Worm (Caenorhabditis elegans) whole organism, L4 larva: ENCODE data around the gene rec-8.
A peak's percentile ranks its signal among the peaks of the same experiment; 100 is the strongest.

Experiments used
- F44E2.7 ChIP-seq: fragments of 200-800 bp; sonication (Bioruptor generic); IDR thresholded peaks from 2 replicates; pipeline ENCODE4 v2.1.2; 2022; ENCODE audit warnings: missing genetic modification characterization, missing compliant biosample characterization
- T20F7.1 ChIP-seq: fragments of 200-800 bp; sonication (Bioruptor generic); optimal IDR thresholded peaks from 2 replicates; lab custom pipeline; 2018; ENCODE audit warnings: mild to moderate bottlenecking, missing genetic modification characterization, missing compliant biosample characterization
- T26A8.4 ChIP-seq: fragments of 200-800 bp; sonication (Bioruptor generic); IDR thresholded peaks from 2 replicates; pipeline ENCODE4 v1.3.6; 2022; ENCODE audit warnings: missing genetic modification characterization, missing compliant biosample characterization
- Y48G9A.11 ChIP-seq: fragments of 200-800 bp; sonication (Bioruptor generic); IDR thresholded peaks from 2 replicates; pipeline ENCODE4 v1.3.6; 2022; ENCODE audit warnings: missing genetic modification reagents, missing genetic modification characterization, missing compliant biosample characterization
- Y5F2A.4 ChIP-seq: fragments of 200-800 bp; sonication (Bioruptor generic); optimal IDR thresholded peaks from 2 replicates; lab custom pipeline; 2018; ENCODE audit warnings: mild to moderate bottlenecking, missing genetic modification characterization, missing compliant biosample characterization
- ZK546.5 ChIP-seq, 2 experiments: sonication (generic microtip); optimal IDR thresholded peaks; 2 replicates each; lab custom pipeline; 2017; ENCODE audit warnings: missing biosample characterization in 2 of 2, missing genetic modification characterization in 2 of 2
- ama-1 ChIP-seq: fragments of 150-350 bp; optimal IDR thresholded peaks from 2 replicates; lab custom pipeline; 2014; ENCODE audit warnings: inconsistent platforms, mixed read lengths
- arid-1 ChIP-seq: fragments of 200-800 bp; sonication (Bioruptor generic); conservative IDR thresholded peaks from 2 replicates; pipeline ENCODE4 v1.3.6; 2022; ENCODE audit warnings: missing genetic modification reagents, missing genetic modification characterization, missing compliant biosample characterization
- attf-4 ChIP-seq: sonication (generic microtip); optimal IDR thresholded peaks from 3 replicates; lab custom pipeline; 2017; ENCODE audit warnings: missing biosample characterization, missing genetic modification characterization
- ceh-20 ChIP-seq: fragments of 200-800 bp; sonication (Bioruptor generic); IDR thresholded peaks from 2 replicates; pipeline ENCODE4 v1.3.6; 2022; ENCODE audit warnings: missing genetic modification reagents, missing genetic modification characterization, missing compliant biosample characterization
- ceh-44 ChIP-seq: fragments of 200-800 bp; sonication (Bioruptor generic); IDR thresholded peaks from 2 replicates; pipeline ENCODE4 v1.3.6; 2022; ENCODE audit warnings: missing genetic modification reagents, missing genetic modification characterization, missing compliant biosample characterization
- ceh-62 ChIP-seq: sonication (generic microtip); optimal IDR thresholded peaks from 2 replicates; lab custom pipeline; 2017; ENCODE audit warnings: missing biosample characterization, missing genetic modification characterization
- daf-8 ChIP-seq: fragments of 200-800 bp; sonication (Bioruptor generic); IDR thresholded peaks from 2 replicates; pipeline ENCODE4 v1.3.6; 2022; ENCODE audit warnings: missing genetic modification characterization, missing compliant biosample characterization
- dmd-8 ChIP-seq: fragments of 200-800 bp; sonication (Bioruptor generic); IDR thresholded peaks from 2 replicates; pipeline ENCODE4 v1.3.6; 2022; ENCODE audit warnings: missing genetic modification characterization, missing compliant biosample characterization
- egl-43 ChIP-seq: fragments of 200-800 bp; sonication (Bioruptor generic); IDR thresholded peaks from 2 replicates; pipeline ENCODE4 v1.3.6; 2022; ENCODE audit warnings: missing genetic modification reagents, missing genetic modification characterization, missing compliant biosample characterization
- fkh-10 ChIP-seq: fragments of 150-350 bp; optimal IDR thresholded peaks from 2 replicates; lab custom pipeline; 2014; ENCODE audit warnings: missing biosample characterization, missing genetic modification reagents, missing genetic modification characterization
- fos-1 ChIP-seq: fragments of 150-350 bp; optimal IDR thresholded peaks from 2 replicates; lab custom pipeline; 2014; ENCODE audit warnings: missing biosample characterization, missing genetic modification characterization
- gei-8 ChIP-seq: fragments of 200-800 bp; sonication (Bioruptor generic); optimal IDR thresholded peaks from 2 replicates; lab custom pipeline; 2018; ENCODE audit warnings: mild to moderate bottlenecking, missing genetic modification characterization, missing compliant biosample characterization
- hif-1 ChIP-seq, 2 experiments: sonication (generic microtip); optimal IDR thresholded peaks; 2 replicates each; lab custom pipeline; 2016 to 2017; ENCODE audit warnings: missing compliant biosample characterization in 2 of 2, missing genetic modification characterization in 2 of 2, missing genetic modification reagents in 2 of 2, missing genotype in 2 of 2, mild to moderate bottlenecking in 1 of 2
- hlh-30 ChIP-seq: sonication (generic microtip); optimal IDR thresholded peaks from 2 replicates; lab custom pipeline; 2017; ENCODE audit warnings: antibody characterized with exemption, mild to moderate bottlenecking, missing genetic modification characterization, missing compliant biosample characterization; ENCODE audit not compliant: insufficient read depth
- jun-1 ChIP-seq: fragments of 150-350 bp; optimal IDR thresholded peaks from 2 replicates; lab custom pipeline; 2014; ENCODE audit warnings: missing biosample characterization, missing genetic modification reagents, missing genetic modification characterization
- lin-1 ChIP-seq: fragments of 200-800 bp; sonication (Bioruptor generic); IDR thresholded peaks from 2 replicates; pipeline ENCODE4 v1.3.6; 2022; ENCODE audit warnings: missing genetic modification reagents, missing genetic modification characterization, missing compliant biosample characterization
- lin-15B ChIP-seq: fragments of 150-350 bp; sonication (generic microtip); optimal IDR thresholded peaks from 3 replicates; lab custom pipeline; 2014; ENCODE audit warnings: missing biosample characterization, missing genetic modification characterization
- lin-29 ChIP-seq: fragments of 200-800 bp; sonication (Bioruptor generic); IDR thresholded peaks from 2 replicates; pipeline ENCODE4 v1.3.6; 2022; ENCODE audit warnings: missing genetic modification reagents, missing genetic modification characterization, missing compliant biosample characterization
- lin-38 ChIP-seq: fragments of 200-800 bp; sonication (Bioruptor generic); IDR thresholded peaks from 2 replicates; pipeline ENCODE4 v1.3.6; 2022; ENCODE audit warnings: missing genetic modification reagents, missing genetic modification characterization, missing compliant biosample characterization
- lir-3 ChIP-seq: sonication (generic microtip); optimal IDR thresholded peaks from 2 replicates; lab custom pipeline; 2016; ENCODE audit warnings: mild to moderate bottlenecking, missing genetic modification characterization, missing compliant biosample characterization
- lsy-2 ChIP-seq, 2 experiments: fragments of 150-350 bp in 1 of 2; sonication (generic microtip) in 1 of 2; optimal IDR thresholded peaks; 2 replicates each; lab custom pipeline; 2014 to 2017; ENCODE audit warnings: missing biosample characterization in 2 of 2, missing genetic modification characterization in 2 of 2
- mdl-1 ChIP-seq, 2 experiments: fragments of 150-350 bp in 1 of 2; sonication (generic microtip) in 1 of 2; optimal IDR thresholded peaks; 2 replicates each; lab custom pipeline; 2014 to 2017; ENCODE audit warnings: missing biosample characterization in 2 of 2, missing genetic modification characterization in 2 of 2
- mep-1 ChIP-seq: fragments of 150-350 bp; sonication (generic microtip); optimal IDR thresholded peaks from 3 replicates; lab custom pipeline; 2014; ENCODE audit warnings: missing biosample characterization, missing genetic modification characterization
- mes-2 ChIP-seq: sonication (generic microtip); optimal IDR thresholded peaks from 2 replicates; lab custom pipeline; 2016; ENCODE audit warnings: missing genotype, mild to moderate bottlenecking, missing genetic modification characterization, missing compliant biosample characterization; ENCODE audit not compliant: poor library complexity, severe bottlenecking
- mxl-2 ChIP-seq: fragments of 200-800 bp; sonication (Bioruptor generic); conservative IDR thresholded peaks from 2 replicates; pipeline ENCODE4 v1.3.6; 2022; ENCODE audit warnings: missing genetic modification reagents, missing genetic modification characterization, missing compliant biosample characterization
- nhr-10 ChIP-seq: fragments of 150-350 bp; optimal IDR thresholded peaks from 2 replicates; lab custom pipeline; 2014; ENCODE audit warnings: missing biosample characterization, missing genetic modification characterization
- nhr-11 ChIP-seq: fragments of 150-350 bp; optimal IDR thresholded peaks from 2 replicates; lab custom pipeline; 2014; ENCODE audit warnings: missing biosample characterization, missing genetic modification characterization
- nhr-111 ChIP-seq: fragments of 200-800 bp; sonication (Bioruptor generic); optimal IDR thresholded peaks from 2 replicates; lab custom pipeline; 2018; ENCODE audit warnings: mild to moderate bottlenecking, missing genetic modification characterization, missing compliant biosample characterization
- nhr-42 ChIP-seq: fragments of 200-800 bp; sonication (Bioruptor generic); IDR thresholded peaks from 2 replicates; pipeline ENCODE4 v1.3.6; 2022; ENCODE audit warnings: missing genetic modification characterization, missing compliant biosample characterization
- nhr-48 ChIP-seq: sonication (generic microtip); optimal IDR thresholded peaks from 2 replicates; lab custom pipeline; 2016; ENCODE audit warnings: mild to moderate bottlenecking, missing genetic modification characterization, missing compliant biosample characterization
- nhr-6 ChIP-seq: fragments of 150-350 bp; optimal IDR thresholded peaks from 2 replicates; lab custom pipeline; 2014; ENCODE audit warnings: missing biosample characterization, missing genetic modification characterization
- nhr-76 ChIP-seq: fragments of 150-350 bp; optimal IDR thresholded peaks from 2 replicates; lab custom pipeline; 2014; ENCODE audit warnings: missing biosample characterization, missing genetic modification characterization
- nhr-77 ChIP-seq: fragments of 150-350 bp; optimal IDR thresholded peaks from 2 replicates; lab custom pipeline; 2014; ENCODE audit warnings: missing biosample characterization, missing genetic modification characterization
- php-3 ChIP-seq: fragments of 200-800 bp; sonication (Bioruptor generic); IDR thresholded peaks from 2 replicates; pipeline ENCODE4 v1.3.6; 2022; ENCODE audit warnings: missing genetic modification reagents, missing genetic modification characterization, missing compliant biosample characterization
- sdz-12 ChIP-seq: fragments of 200-800 bp; sonication (Bioruptor generic); optimal IDR thresholded peaks from 2 replicates; lab custom pipeline; 2018; ENCODE audit warnings: mild to moderate bottlenecking, missing genetic modification characterization, missing compliant biosample characterization
- skn-1 ChIP-seq: fragments of 150-350 bp; optimal IDR thresholded peaks from 2 replicates; lab custom pipeline; 2014; ENCODE audit warnings: missing biosample characterization, missing genetic modification characterization
- snpc-1.2 ChIP-seq: fragments of 200-800 bp; sonication (Bioruptor generic); IDR thresholded peaks from 2 replicates; pipeline ENCODE4 v1.3.6; 2022; ENCODE audit warnings: missing genetic modification reagents, missing genetic modification characterization, missing compliant biosample characterization
- spr-3 ChIP-seq: fragments of 200-800 bp; sonication (Bioruptor generic); optimal IDR thresholded peaks from 2 replicates; lab custom pipeline; 2018; ENCODE audit warnings: mild to moderate bottlenecking, missing genetic modification characterization, missing compliant biosample characterization
- unc-130 ChIP-seq: sonication (generic microtip); optimal IDR thresholded peaks from 2 replicates; lab custom pipeline; 2016; ENCODE audit warnings: missing genetic modification reagents, missing genetic modification characterization, missing compliant biosample characterization
- unc-39 ChIP-seq: sonication (generic microtip); optimal IDR thresholded peaks from 2 replicates; lab custom pipeline; 2017; ENCODE audit warnings: missing biosample characterization, missing genetic modification characterization
- unc-62 ChIP-seq, 3 experiments: fragments of 150-350 bp in 1 of 3; sonication (generic microtip); optimal IDR thresholded peaks in 2 of 3; peaks in 1 of 3; 1 replicate in 1 of 3; 2 replicates in 2 of 3; lab custom pipeline; 2014 to 2017; ENCODE audit warnings: missing biosample characterization in 3 of 3, missing genetic modification characterization in 3 of 3, missing genetic modification reagents in 3 of 3, missing genotype in 1 of 3
- vab-7 ChIP-seq: fragments of 200-800 bp; sonication (Bioruptor generic); IDR thresholded peaks from 2 replicates; pipeline ENCODE4 v1.3.6; 2022; ENCODE audit warnings: missing genetic modification reagents, missing genetic modification characterization, missing compliant biosample characterization
- zag-1 ChIP-seq: fragments of 150-350 bp; optimal IDR thresholded peaks from 2 replicates; lab custom pipeline; 2014; ENCODE audit warnings: missing biosample characterization, missing genetic modification characterization
- zfp-3 ChIP-seq: fragments of 200-800 bp; sonication (Bioruptor generic); conservative IDR thresholded peaks from 2 replicates; pipeline ENCODE4 v1.3.6; 2022; ENCODE audit warnings: missing genetic modification reagents, missing genetic modification characterization, missing compliant biosample characterization
- zip-11 ChIP-seq: fragments of 200-800 bp; sonication (Bioruptor generic); IDR thresholded peaks from 2 replicates; pipeline ENCODE4 v1.3.6; 2022; ENCODE audit warnings: missing genetic modification characterization, missing compliant biosample characterization
- ztf-7 ChIP-seq: fragments of 150-350 bp; optimal IDR thresholded peaks from 2 replicates; lab custom pipeline; 2014; ENCODE audit warnings: missing biosample characterization, missing genetic modification characterization

Gene rec-8

DNA sequence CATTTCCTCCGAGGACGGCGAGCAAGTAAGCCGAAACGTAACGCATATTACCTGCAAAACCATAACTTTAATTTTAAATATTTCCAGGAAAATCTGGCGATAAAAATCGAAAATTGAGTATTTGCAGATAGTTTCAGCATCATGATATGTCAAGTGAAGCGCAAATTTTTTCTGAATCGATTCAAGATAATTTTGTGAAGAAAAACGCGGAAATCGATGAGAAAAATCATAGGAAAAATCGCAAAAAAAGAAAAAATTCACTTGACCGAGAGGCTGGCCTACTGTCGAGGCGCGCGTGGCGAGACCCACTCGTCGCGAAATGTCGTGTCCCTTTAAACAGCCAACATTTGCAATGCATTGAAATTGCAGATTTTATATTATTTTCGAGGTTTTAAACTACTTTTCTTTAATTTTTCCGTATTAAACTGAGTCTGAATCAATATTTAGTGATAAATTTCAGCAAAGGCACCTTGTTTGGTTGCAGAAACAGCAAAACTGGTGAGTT lies 17.3 kb upstream of the rec-8 start, which contains the start of the genes rla-2, popl-7 and Y62E10A.24:
rla-2 (minus strand) TSS at position 51 of the 505 bp plus-strand sequence.
popl-7 (plus strand) TSS at position 455 of the 505 bp plus-strand sequence.
Y62E10A.24 (plus strand) TSS at position 476 of the 505 bp plus-strand sequence.
- no peak for TF ChIP-seq php-3 (GFP tag; lab: Robert Waterston, UW)
- TF ChIP-seq snpc-1.2 (GFP tag; lab: Robert Waterston, UW) = no peak
- no peak for TF ChIP-seq nhr-10
- no peak for TF ChIP-seq ceh-62 (tag; lab: Kevin White, UChicago)
- peak; percentile 28 for TF ChIP-seq hlh-30 (tag; lab: Kevin White, UChicago)
- TF ChIP-seq ZK546.5 (tag; optimal IDR thresholded peaks at IDR 0.05; lab: Kevin White, UChicago) = no peak
- no peak for TF ChIP-seq ceh-20 (GFP tag; lab: Robert Waterston, UW)
- TF ChIP-seq ceh-44 (GFP tag; lab: Robert Waterston, UW) = no peak
- no peak for TF ChIP-seq lin-15B (tag; lab: Kevin White, UChicago)
- TF ChIP-seq F44E2.7 (GFP tag; lab: Robert Waterston, UW) = no peak
- no peak for TF ChIP-seq zfp-3 (GFP tag; lab: Robert Waterston, UW)
- TF ChIP-seq spr-3 = no peak
- no peak for TF ChIP-seq gei-8
- no peak for TF ChIP-seq zip-11 (GFP tag; lab: Robert Waterston, UW)
- TF ChIP-seq egl-43 (GFP tag; lab: Robert Waterston, UW) = no peak
- no peak for TF ChIP-seq unc-39
- no peak for TF ChIP-seq hif-1 (tag; optimal IDR thresholded peaks at IDR 0.05; lab: Kevin White, UChicago)
- TF ChIP-seq nhr-6 = no peak
- TF ChIP-seq mes-2 (tag; lab: Kevin White, UChicago) = peak; percentile 58
- no peak for TF ChIP-seq mxl-2 (GFP tag; lab: Robert Waterston, UW)
- no peak for TF ChIP-seq zag-1 (tag; lab: Kevin White, UChicago)
- TF ChIP-seq attf-4 (tag; lab: Kevin White, UChicago) = no peak
- TF ChIP-seq Y48G9A.11 (GFP tag; lab: Robert Waterston, UW) = no peak
- no peak for TF ChIP-seq mdl-1 (tag; optimal IDR thresholded peaks at IDR 0.05; lab: Kevin White, UChicago)
- TF ChIP-seq nhr-42 (GFP tag; lab: Robert Waterston, UW) = no peak
- TF ChIP-seq nhr-111 (GFP tag; lab: Kevin White, UChicago) = no peak
- TF ChIP-seq lin-38 (GFP tag; lab: Robert Waterston, UW) = peak; percentile 39; the same call in 1 of the 2 replicates
- no peak for TF ChIP-seq nhr-76 (tag; lab: Kevin White, UChicago)
- no peak for TF ChIP-seq Y5F2A.4 (GFP tag; lab: Kevin White, UChicago)
- no peak for TF ChIP-seq ama-1 (lab: Kevin White, UChicago)
- no peak for TF ChIP-seq nhr-48 (tag; lab: Kevin White, UChicago)
- TF ChIP-seq lin-1 (GFP tag; lab: Robert Waterston, UW) = no peak
- no peak for TF ChIP-seq fos-1 (tag; lab: Kevin White, UChicago)
- no peak for TF ChIP-seq skn-1
- TF ChIP-seq arid-1 (GFP tag; lab: Robert Waterston, UW) = no peak
- no peak for TF ChIP-seq unc-62 (GFP tag; optimal IDR thresholded peaks at IDR 0.05 in 1 of 2; lab: Kevin White, UChicago)
- TF ChIP-seq unc-62 (tag; optimal IDR thresholded peaks at IDR 0.05; lab: Kevin White, UChicago) = no peak
- no peak for TF ChIP-seq fkh-10 (GFP tag; lab: Kevin White, UChicago)
- TF ChIP-seq T26A8.4 (GFP tag; lab: Robert Waterston, UW) = no peak
- no peak for TF ChIP-seq sdz-12 (GFP tag; lab: Kevin White, UChicago)
- peak; percentile 16 for TF ChIP-seq nhr-77
- TF ChIP-seq lir-3 = no peak
- TF ChIP-seq mep-1 = peak; percentile 3
- TF ChIP-seq jun-1 (tag; lab: Kevin White, UChicago) = no peak
- no peak for TF ChIP-seq T20F7.1 (GFP tag; lab: Kevin White, UChicago)
- TF ChIP-seq daf-8 (GFP tag; lab: Robert Waterston, UW) = no peak
- no peak for TF ChIP-seq vab-7 (GFP tag; lab: Robert Waterston, UW)
- no peak for TF ChIP-seq nhr-11 (tag; lab: Kevin White, UChicago)
- TF ChIP-seq unc-130 = no peak
- peak; percentile 40 for TF ChIP-seq ztf-7 (tag; lab: Kevin White, UChicago)
- TF ChIP-seq dmd-8 (GFP tag; lab: Robert Waterston, UW) = no peak
- no peak for TF ChIP-seq lin-29
- peak in 1 of 2 experiments; percentile 75 for TF ChIP-seq lsy-2 (tag; optimal IDR thresholded peaks at IDR 0.05; lab: Kevin White, UChicago)
